Worm (Caenorhabditis elegans) whole organism, young adult: ENCODE results near the gene F41C3.1.

Experiments used
- B0261.1 ChIP-seq: sonication (generic microtip); optimal IDR thresholded peaks from 2 replicates; lab custom pipeline; 2016; ENCODE audit warnings: mild to moderate bottlenecking, missing genetic modification characterization, moderate library complexity, missing compliant biosample characterization
- F52B5.7 ChIP-seq: sonication (generic microtip); optimal IDR thresholded peaks from 2 replicates; lab custom pipeline; 2016; ENCODE audit warnings: mild to moderate bottlenecking, missing genetic modification characterization, missing compliant biosample characterization
- F57C9.4 ChIP-seq: sonication (generic microtip); optimal IDR thresholded peaks from 2 replicates; lab custom pipeline; 2017; ENCODE audit warnings: mild to moderate bottlenecking, missing genetic modification characterization, missing compliant biosample characterization
- K11D2.4 ChIP-seq: fragments of 200-800 bp; sonication (Bioruptor generic); IDR thresholded peaks from 2 replicates; pipeline ENCODE4 v1.3.6; 2022; ENCODE audit warnings: missing genetic modification reagents, missing genetic modification characterization, missing compliant biosample characterization
- K12H6.12 ChIP-seq: fragments of 200-800 bp; sonication (Bioruptor generic); optimal IDR thresholded peaks from 2 replicates; lab custom pipeline; 2018; ENCODE audit warnings: mild to moderate bottlenecking, missing genetic modification characterization, missing compliant biosample characterization
- T07F8.4 ChIP-seq: sonication (generic microtip); optimal IDR thresholded peaks from 2 replicates; lab custom pipeline; 2016; ENCODE audit warnings: mild to moderate bottlenecking, missing genetic modification characterization, moderate library complexity, missing compliant biosample characterization
- T26A5.8 ChIP-seq: sonication (generic microtip); optimal IDR thresholded peaks from 2 replicates; lab custom pipeline; 2016; ENCODE audit warnings: missing genetic modification characterization, missing compliant biosample characterization
- Y79H2A.3 ChIP-seq: fragments of 200-800 bp; sonication (Bioruptor generic); conservative IDR thresholded peaks from 2 replicates; pipeline ENCODE4 v1.3.6; 2022; ENCODE audit warnings: missing genetic modification reagents, missing genetic modification characterization, missing compliant biosample characterization
- akir-1 ChIP-seq: fragments of 200-800 bp; sonication (Bioruptor generic); optimal IDR thresholded peaks from 2 replicates; lab custom pipeline; 2018; ENCODE audit warnings: mild to moderate bottlenecking, missing genetic modification characterization, moderate library complexity, missing compliant biosample characterization
- aptf-3 ChIP-seq: fragments of 200-800 bp; sonication (Bioruptor generic); IDR thresholded peaks from 2 replicates; pipeline ENCODE4 v1.3.6; 2022; ENCODE audit warnings: missing genetic modification characterization, missing compliant biosample characterization
- atf-7 ChIP-seq: sonication (generic microtip); optimal IDR thresholded peaks from 2 replicates; lab custom pipeline; 2017; ENCODE audit warnings: mild to moderate bottlenecking, missing genetic modification characterization, missing compliant biosample characterization
- athp-1 ChIP-seq: sonication (generic microtip); optimal IDR thresholded peaks from 2 replicates; lab custom pipeline; 2017; ENCODE audit warnings: mild to moderate bottlenecking, missing genetic modification characterization, missing compliant biosample characterization
- attf-6 ChIP-seq: fragments of 200-800 bp; sonication (Bioruptor generic); IDR thresholded peaks from 2 replicates; pipeline ENCODE4 v1.3.6; 2022; ENCODE audit warnings: missing genetic modification reagents, missing genetic modification characterization, missing compliant biosample characterization
- ceh-27 ChIP-seq: fragments of 200-800 bp; sonication (Bioruptor generic); optimal IDR thresholded peaks from 2 replicates; lab custom pipeline; 2018; ENCODE audit warnings: mild to moderate bottlenecking, missing genetic modification characterization, moderate library complexity, missing compliant biosample characterization
- ceh-58 ChIP-seq: fragments of 200-800 bp; sonication (Bioruptor generic); IDR thresholded peaks from 2 replicates; pipeline ENCODE4 v1.3.6; 2022; ENCODE audit warnings: missing genetic modification characterization, missing compliant biosample characterization
- ceh-79 ChIP-seq: sonication (generic microtip); optimal IDR thresholded peaks from 2 replicates; lab custom pipeline; 2017; ENCODE audit warnings: mild to moderate bottlenecking, missing genetic modification characterization, missing compliant biosample characterization
- dox-1 ChIP-seq: fragments of 200-800 bp; sonication (Bioruptor generic); IDR thresholded peaks from 2 replicates; pipeline ENCODE4 v1.3.6; 2022; ENCODE audit warnings: missing genetic modification reagents, missing genetic modification characterization, missing compliant biosample characterization
- dpff-1 ChIP-seq: sonication (generic microtip); optimal IDR thresholded peaks from 2 replicates; lab custom pipeline; 2017; ENCODE audit warnings: mild to moderate bottlenecking, missing genetic modification characterization, missing compliant biosample characterization
- dpl-1 ChIP-seq: fragments of 150-350 bp; optimal IDR thresholded peaks from 2 replicates; lab custom pipeline; 2014; ENCODE audit warnings: missing biosample characterization, missing genetic modification reagents, missing genetic modification characterization
- efl-1 ChIP-seq: fragments of 150-350 bp; optimal IDR thresholded peaks from 2 replicates; lab custom pipeline; 2014; ENCODE audit warnings: missing biosample characterization, missing genetic modification reagents, missing genetic modification characterization
- egl-18 ChIP-seq: fragments of 200-800 bp; sonication (Bioruptor generic); IDR thresholded peaks from 2 replicates; pipeline ENCODE4 v1.3.6; 2022; ENCODE audit warnings: missing genetic modification reagents, missing genetic modification characterization, missing compliant biosample characterization
- hlh-26 ChIP-seq: fragments of 200-800 bp; sonication (Bioruptor generic); conservative IDR thresholded peaks from 2 replicates; pipeline ENCODE4 v1.3.6; 2022; ENCODE audit warnings: missing genetic modification reagents, missing genetic modification characterization, missing compliant biosample characterization
- hmg-1.2 ChIP-seq: fragments of 200-800 bp; sonication (Bioruptor generic); IDR thresholded peaks from 2 replicates; pipeline ENCODE4 v1.3.6; 2022; ENCODE audit warnings: missing genetic modification reagents, missing genetic modification characterization, missing compliant biosample characterization
- lin-26 ChIP-seq: fragments of 200-800 bp; sonication (Bioruptor generic); IDR thresholded peaks from 2 replicates; pipeline ENCODE4 v1.3.6; 2022; ENCODE audit warnings: missing genetic modification reagents, missing genetic modification characterization, missing compliant biosample characterization
- lin-35 ChIP-seq, 3 experiments: fragments of 150-350 bp in 2 of 3; sonication (generic microtip) in 1 of 3; optimal IDR thresholded peaks; 2 replicates each; lab custom pipeline; 2014 to 2018; ENCODE audit warnings: missing biosample characterization in 3 of 3, missing genetic modification characterization in 3 of 3, missing genetic modification reagents in 3 of 3
- lin-40 ChIP-seq: sonication (generic microtip); optimal IDR thresholded peaks from 2 replicates; lab custom pipeline; 2016; ENCODE audit warnings: missing genetic modification characterization, mild to moderate bottlenecking, missing compliant biosample characterization, missing genotype, missing genetic modification reagents
- lir-1 ChIP-seq: fragments of 200-800 bp; sonication (Bioruptor generic); conservative IDR thresholded peaks from 2 replicates; pipeline ENCODE4 v1.3.6; 2022; ENCODE audit warnings: missing genetic modification reagents, missing genetic modification characterization, missing compliant biosample characterization
- lsl-1 ChIP-seq: fragments of 200-800 bp; sonication (Bioruptor generic); optimal IDR thresholded peaks from 2 replicates; lab custom pipeline; 2018; ENCODE audit warnings: mild to moderate bottlenecking, missing genetic modification characterization, moderate library complexity, missing compliant biosample characterization
- madf-6 ChIP-seq: fragments of 200-800 bp; sonication (Bioruptor generic); IDR thresholded peaks from 2 replicates; pipeline ENCODE4 v1.3.6; 2022; ENCODE audit warnings: missing genetic modification reagents, missing genetic modification characterization, missing compliant biosample characterization
- madf-8 ChIP-seq: fragments of 200-800 bp; sonication (Bioruptor generic); conservative IDR thresholded peaks from 2 replicates; pipeline ENCODE4 v1.3.6; 2022; ENCODE audit warnings: missing genetic modification reagents, missing genetic modification characterization, missing compliant biosample characterization
- mel-28 ChIP-seq: sonication (generic microtip); optimal IDR thresholded peaks from 2 replicates; lab custom pipeline; 2016; ENCODE audit warnings: borderline replicate concordance, mild to moderate bottlenecking, missing genetic modification characterization, missing compliant biosample characterization
- nfya-1 ChIP-seq: sonication (generic microtip); optimal IDR thresholded peaks from 2 replicates; lab custom pipeline; 2017; ENCODE audit warnings: antibody characterized with exemption, missing compliant biosample characterization, missing genetic modification characterization, borderline replicate concordance; ENCODE audit not compliant: insufficient read depth
- nfyb-1 ChIP-seq: fragments of 200-800 bp; sonication (Bioruptor generic); IDR thresholded peaks from 2 replicates; pipeline ENCODE4 v1.3.6; 2022; ENCODE audit warnings: missing genetic modification reagents, missing genetic modification characterization, missing compliant biosample characterization
- nhr-27 ChIP-seq: fragments of 200-800 bp; sonication (Bioruptor generic); optimal IDR thresholded peaks from 2 replicates; lab custom pipeline; 2018; ENCODE audit warnings: mild to moderate bottlenecking, missing genetic modification characterization, moderate library complexity, missing compliant biosample characterization
- nhr-80 ChIP-seq: sonication (generic microtip); optimal IDR thresholded peaks from 2 replicates; lab custom pipeline; 2016; ENCODE audit warnings: missing genetic modification characterization, missing compliant biosample characterization
- pbrm-1 ChIP-seq: fragments of 200-800 bp; sonication (Bioruptor generic); IDR thresholded peaks from 2 replicates; pipeline ENCODE4 v1.3.6; 2022; ENCODE audit warnings: missing genetic modification reagents, missing genetic modification characterization, missing compliant biosample characterization
- sdz-38 ChIP-seq: sonication (generic microtip); optimal IDR thresholded peaks from 2 replicates; lab custom pipeline; 2016; ENCODE audit warnings: missing genotype, missing genetic modification characterization, missing compliant biosample characterization
- snpc-1.3 ChIP-seq: sonication (generic microtip); optimal IDR thresholded peaks from 2 replicates; lab custom pipeline; 2017; ENCODE audit warnings: missing genetic modification characterization, mild to moderate bottlenecking, missing compliant biosample characterization, antibody characterized with exemption, moderate library complexity, missing genotype, missing genetic modification reagents; ENCODE audit not compliant: insufficient read depth
- snpc-4 ChIP-seq, 5 experiments: fragments of 150-350 bp in 1 of 5; sonication (generic microtip) in 4 of 5; optimal IDR thresholded peaks; 2 replicates each; lab custom pipeline; 2014 to 2018; ENCODE audit warnings: missing genetic modification characterization in 5 of 5, missing biosample characterization in 3 of 5, antibody characterized with exemption in 2 of 5, mild to moderate bottlenecking in 2 of 5, missing compliant biosample characterization in 2 of 5, missing genotype in 2 of 5, moderate library complexity in 2 of 5, missing genetic modification reagents in 1 of 5
- somi-1 ChIP-seq: fragments of 200-800 bp; sonication (Bioruptor generic); optimal IDR thresholded peaks from 2 replicates; lab custom pipeline; 2018; ENCODE audit warnings: mild to moderate bottlenecking, missing genetic modification characterization, missing compliant biosample characterization
- unc-130 ChIP-seq: sonication (generic microtip); optimal IDR thresholded peaks from 2 replicates; lab custom pipeline; 2016; ENCODE audit warnings: missing genetic modification reagents, missing genetic modification characterization, missing compliant biosample characterization
- unc-62 ChIP-seq: fragments of 150-350 bp; optimal IDR thresholded peaks from 2 replicates; lab custom pipeline; 2014; ENCODE audit warnings: missing biosample characterization, missing genetic modification reagents, missing genetic modification characterization
- xnd-1 ChIP-seq: sonication (generic microtip); optimal IDR thresholded peaks from 2 replicates; lab custom pipeline; 2016; ENCODE audit warnings: missing genotype, missing genetic modification reagents, missing genetic modification characterization, missing compliant biosample characterization
- zfh-2 ChIP-seq: fragments of 200-800 bp; sonication (Bioruptor generic); conservative IDR thresholded peaks from 2 replicates; pipeline ENCODE4 v1.3.6; 2022; ENCODE audit warnings: missing genetic modification reagents, missing genetic modification characterization, missing compliant biosample characterization
- ztf-18 ChIP-seq: sonication (generic microtip); optimal IDR thresholded peaks from 2 replicates; lab custom pipeline; 2016; ENCODE audit warnings: missing genotype, mild to moderate bottlenecking, missing genetic modification characterization, missing compliant biosample characterization
- ztf-25 ChIP-seq: fragments of 200-800 bp; sonication (Bioruptor generic); IDR thresholded peaks from 2 replicates; pipeline ENCODE4 v1.3.6; 2022; ENCODE audit warnings: missing genetic modification reagents, missing genetic modification characterization, missing compliant biosample characterization
- ztf-26 ChIP-seq: sonication (generic microtip); optimal IDR thresholded peaks from 2 replicates; lab custom pipeline; 2017; ENCODE audit warnings: missing genetic modification characterization, missing compliant biosample characterization
- ztf-28 ChIP-seq: fragments of 200-800 bp; sonication (Bioruptor generic); IDR thresholded peaks from 2 replicates; pipeline ENCODE4 v1.3.6; 2022; ENCODE audit warnings: missing genetic modification reagents, missing genetic modification characterization, missing compliant biosample characterization

F41C3.1 gene

ce11 chrII:4739984-4740462 is 12.1 kb upstream of the F41C3.1 start, which contains the start of gene eas-1 (continued):
- peak in 2 of 3 experiments; percentile 46 to 91 for TF ChIP-seq lin-35 (GFP tag; optimal IDR thresholded peaks at IDR 0.05; lab: Kevin White, UChicago)
- TF ChIP-seq ceh-27 (GFP tag; lab: Kevin White, UChicago) = peak; percentile 91
- TF ChIP-seq lsl-1 = peak; percentile 63
- TF ChIP-seq snpc-1.3 (tag; lab: Kevin White, UChicago) = no peak
- peak; percentile 69 for TF ChIP-seq madf-6 (GFP tag; lab: Robert Waterston, UW)
- TF ChIP-seq K11D2.4 = peak; percentile 64; the same call in 1 of the 2 replicates
- TF ChIP-seq nhr-80 = peak; percentile 27
- TF ChIP-seq lin-26 (GFP tag; lab: Robert Waterston, UW) = no peak
- TF ChIP-seq ceh-79 = no peak
- TF ChIP-seq dox-1 (GFP tag; lab: Robert Waterston, UW) = peak; percentile 79
- TF ChIP-seq F57C9.4 (tag; lab: Kevin White, UChicago) = no peak
- peak; percentile 70 for TF ChIP-seq unc-130 (GFP tag; lab: Kevin White, UChicago)
- peak; percentile 12 for TF ChIP-seq somi-1
- peak; percentile 82 for TF ChIP-seq efl-1 (GFP tag; lab: Kevin White, UChicago)
- no peak for TF ChIP-seq T26A5.8 (tag; lab: Kevin White, UChicago)
- 0 out of 2 replicates have a peak, but pooled peaks have one; percentile 23 for TF ChIP-seq hmg-1.2 (GFP tag; lab: Robert Waterston, UW)
- TF ChIP-seq ztf-25 (GFP tag; lab: Robert Waterston, UW) = peak; percentile 76; the same call in 1 of the 2 replicates
- peak; percentile 73 for TF ChIP-seq atf-7 (tag; lab: Kevin White, UChicago)
- no peak for TF ChIP-seq nfyb-1 (GFP tag; lab: Robert Waterston, UW)
- TF ChIP-seq lin-40 = peak; percentile 65
- TF ChIP-seq egl-18 = no peak
- no peak for TF ChIP-seq Y79H2A.3 (GFP tag; lab: Robert Waterston, UW)
- no peak for TF ChIP-seq ztf-26 (tag; lab: Kevin White, UChicago)
- TF ChIP-seq pbrm-1 = peak; percentile 53; the same call in 1 of the 2 replicates
- no peak for TF ChIP-seq nfya-1
- no peak for TF ChIP-seq snpc-4 (GFP tag; optimal IDR thresholded peaks at IDR 0.05; lab: Kevin White, UChicago)
- TF ChIP-seq snpc-4 (tag; optimal IDR thresholded peaks at IDR 0.05; lab: Kevin White, UChicago) = peak in 2 of 4 experiments; percentile 18 to 22
- TF ChIP-seq akir-1 = peak; percentile 58
- TF ChIP-seq dpl-1 = peak; percentile 78
- peak; percentile 45 for TF ChIP-seq madf-8 (GFP tag; lab: Robert Waterston, UW)
- no peak for TF ChIP-seq zfh-2 (GFP tag; lab: Robert Waterston, UW)
- no peak for TF ChIP-seq B0261.1 (tag; lab: Kevin White, UChicago)
- no peak for TF ChIP-seq attf-6 (GFP tag; lab: Robert Waterston, UW)
- TF ChIP-seq athp-1 (tag; lab: Kevin White, UChicago) = peak; percentile 33
- no peak for TF ChIP-seq ztf-28 (GFP tag; lab: Robert Waterston, UW)
- TF ChIP-seq unc-62 (GFP tag; lab: Kevin White, UChicago) = no peak
- TF ChIP-seq K12H6.12 (tag; lab: Kevin White, UChicago) = peak; percentile 50
- no peak for TF ChIP-seq mel-28 (tag; lab: Kevin White, UChicago)
- no peak for TF ChIP-seq nhr-27 (tag; lab: Kevin White, UChicago)
- no peak for TF ChIP-seq sdz-38 (tag; lab: Kevin White, UChicago)
- TF ChIP-seq T07F8.4 = no peak
- TF ChIP-seq F52B5.7 (tag; lab: Kevin White, UChicago) = no peak
- TF ChIP-seq ceh-58 (GFP tag; lab: Robert Waterston, UW) = no peak
- no peak for TF ChIP-seq aptf-3 (GFP tag; lab: Robert Waterston, UW)
- no peak for TF ChIP-seq dpff-1 (tag; lab: Kevin White, UChicago)
- no peak for TF ChIP-seq hlh-26 (GFP tag; lab: Robert Waterston, UW)
- peak; percentile 27 for TF ChIP-seq ztf-18 (tag; lab: Kevin White, UChicago)
- TF ChIP-seq lir-1 = peak; percentile 79
- peak; percentile 21 for TF ChIP-seq xnd-1
